Worm (Caenorhabditis elegans): Measurements from ENCODE around the gene rme-1.

The rme-1 gene

DNA sequence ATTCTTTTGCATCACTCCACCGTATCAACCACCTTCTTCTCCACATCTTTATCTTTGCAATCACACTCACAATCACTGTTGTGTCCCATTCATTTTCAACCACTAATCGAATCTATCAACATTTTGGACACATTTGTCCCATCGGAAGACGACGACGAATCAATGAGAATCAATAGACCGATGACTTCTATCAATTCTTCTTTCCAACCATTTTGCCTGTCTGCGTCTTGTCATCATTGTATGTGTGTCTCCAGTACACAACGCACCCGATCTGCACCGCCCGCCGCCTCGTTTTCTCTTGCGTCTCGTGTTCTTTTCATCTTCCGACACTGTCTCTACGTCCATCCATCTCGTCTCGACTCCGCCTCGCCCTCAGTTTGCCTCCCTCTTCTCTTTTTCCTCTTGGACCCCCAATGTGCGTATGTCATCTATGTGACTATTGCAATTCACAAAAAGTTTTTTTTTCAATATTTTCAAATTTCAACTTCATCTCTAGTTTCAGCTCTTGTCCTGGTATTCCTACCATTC, 37.8 kb downstream of the rme-1 start, which contains the start of gene dmd-7 (continued):
- TF ChIP-seq egl-5 (tag; optimal IDR thresholded peaks at IDR 0.05) (peak; percentile 6), pha-4 (tag; optimal IDR thresholded peaks at IDR 0.05) (peak; percentile 96), ztf-4 (tag; optimal IDR thresholded peaks at IDR 0.05) (peak; percentile 53), hmg-11 (tag; optimal IDR thresholded peaks at IDR 0.05) (peak; percentile 67), elt-2 (tag; optimal IDR thresholded peaks at IDR 0.05) (peak; percentile 62), fkh-10 (GFP tag; optimal IDR thresholded peaks at IDR 0.05) (no peak), unc-62 (GFP tag; optimal IDR thresholded peaks at IDR 0.05) (peak; percentile 78), daf-12 (tag; optimal IDR thresholded peaks at IDR 0.05) (no peak), unc-39 (tag; optimal IDR thresholded peaks at IDR 0.05) (no peak), snpc-4 (tag; optimal IDR thresholded peaks at IDR 0.05) (peak; percentile 21), nhr-11 (tag; optimal IDR thresholded peaks at IDR 0.05) (peak; percentile 48), egl-27 (tag; optimal IDR thresholded peaks at IDR 0.05) (peak; percentile 85), tbx-2 (tag; optimal IDR thresholded peaks at IDR 0.05) (peak; percentile 89), R02D3.7 (tag; optimal IDR thresholded peaks at IDR 0.05) (peak; percentile 76), nhr-76 (tag; optimal IDR thresholded peaks at IDR 0.05) (no peak), fos-1 (tag; optimal IDR thresholded peaks at IDR 0.05) (no peak), jun-1 (tag; optimal IDR thresholded peaks at IDR 0.05) (peak; percentile 76), nhr-67 (tag; optimal IDR thresholded peaks at IDR 0.05) (no peak), nhr-43 (tag; optimal IDR thresholded peaks at IDR 0.05; ENCODE audit: poor library complexity, severe bottlenecking) (peak; percentile 98)

DNA sequence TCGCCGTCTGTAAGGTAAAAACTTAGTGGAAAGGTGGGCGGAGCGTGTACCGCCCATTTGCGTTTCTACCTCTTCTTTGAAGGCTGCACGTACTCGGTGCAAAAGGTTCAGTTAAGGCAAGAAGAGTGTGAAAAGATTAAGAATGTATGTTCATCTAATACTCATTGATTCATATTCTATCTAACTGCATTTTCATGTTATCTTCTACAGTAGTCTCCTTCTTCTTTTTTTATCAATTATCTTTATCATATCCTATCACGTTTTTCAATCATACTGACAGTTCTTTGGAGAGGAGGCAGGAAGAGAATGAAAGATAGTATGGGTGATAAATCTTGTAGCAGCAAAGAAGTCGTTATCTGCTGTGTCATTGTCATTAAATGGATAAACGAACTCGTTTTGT, 38.7 kb downstream of the rme-1 start:
- TF ChIP-seq R02D3.7 (tag; optimal IDR thresholded peaks at IDR 0.05) (peak; percentile 34), fkh-10 (GFP tag; optimal IDR thresholded peaks at IDR 0.05) (no peak), nhr-25 (tag; optimal IDR thresholded peaks at IDR 0.05) (peak; percentile 82), elt-3 (tag; optimal IDR thresholded peaks at IDR 0.05) (peak; percentile 45 to 94 (median 89)), hmg-11 (tag; optimal IDR thresholded peaks at IDR 0.05) (no peak), sea-2 (GFP tag; optimal IDR thresholded peaks at IDR 0.05) (no peak), pqm-1 (tag; optimal IDR thresholded peaks at IDR 0.05) (peak; percentile 29), mdl-1 (tag; optimal IDR thresholded peaks at IDR 0.05) (peak; percentile 59), jun-1 (tag; optimal IDR thresholded peaks at IDR 0.05) (peak; percentile 32), nhr-43 (tag; optimal IDR thresholded peaks at IDR 0.05; ENCODE audit: poor library complexity, severe bottlenecking) (peak; percentile 97), daf-12 (tag; optimal IDR thresholded peaks at IDR 0.05) (no peak), nhr-11 (tag; optimal IDR thresholded peaks at IDR 0.05) (no peak), unc-62 (GFP tag; optimal IDR thresholded peaks at IDR 0.05) (peak; percentile 9), nfya-1 (tag; optimal IDR thresholded peaks at IDR 0.05; ENCODE audit: insufficient read depth) (no peak), nhr-23 (tag; optimal IDR thresholded peaks at IDR 0.05) (peak; percentile 93), nhr-77 (tag; optimal IDR thresholded peaks at IDR 0.05) (no peak), ceh-28 (tag; optimal IDR thresholded peaks at IDR 0.05) (peak; percentile 50), nhr-67 (tag; optimal IDR thresholded peaks at IDR 0.05) (no peak), tbx-2 (tag; optimal IDR thresholded peaks at IDR 0.05) (no peak), elt-2 (tag; optimal IDR thresholded peaks at IDR 0.05) (peak; percentile 79)

DNA sequence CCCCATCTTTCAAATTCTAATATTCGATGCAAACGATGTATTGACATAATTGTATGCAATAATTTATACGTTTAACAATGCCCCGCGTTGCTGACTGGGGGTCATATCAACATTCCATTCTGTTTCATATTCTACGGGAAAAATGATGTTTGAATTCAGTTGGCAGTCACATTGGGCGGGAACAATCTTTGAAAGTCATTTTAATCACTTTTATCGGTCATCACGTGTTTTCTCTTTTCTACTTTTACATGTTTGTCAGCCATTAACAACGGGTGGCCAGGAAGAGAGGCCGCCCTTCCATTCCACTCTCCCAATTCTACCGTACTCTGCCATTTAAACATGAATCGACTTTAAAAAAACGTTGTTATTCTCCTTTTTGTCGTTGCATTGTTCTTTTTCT, 40.0 kb downstream of the rme-1 start:
- TF ChIP-seq snpc-4 (tag; optimal IDR thresholded peaks at IDR 0.05): no peak
- TF ChIP-seq pha-4 (tag; optimal IDR thresholded peaks at IDR 0.05): peak; percentile 24
- no peak for TF ChIP-seq unc-39 (tag; optimal IDR thresholded peaks at IDR 0.05)
- no peak for TF ChIP-seq sea-2 (GFP tag; optimal IDR thresholded peaks at IDR 0.05)
- TF ChIP-seq ceh-28 (tag; optimal IDR thresholded peaks at IDR 0.05): no peak
- no peak for TF ChIP-seq eor-1 (tag; optimal IDR thresholded peaks at IDR 0.05)
- no peak for TF ChIP-seq ceh-82 (tag; optimal IDR thresholded peaks at IDR 0.05)
- peak; percentile 12 for TF ChIP-seq nhr-23 (tag; optimal IDR thresholded peaks at IDR 0.05)
- TF ChIP-seq elt-1 (tag; optimal IDR thresholded peaks at IDR 0.05): no peak
- TF ChIP-seq egl-5 (tag; optimal IDR thresholded peaks at IDR 0.05): no peak
- TF ChIP-seq nhr-76 (tag; optimal IDR thresholded peaks at IDR 0.05): no peak
- TF ChIP-seq lsy-12 (tag; optimal IDR thresholded peaks at IDR 0.05): no peak
- no peak for TF ChIP-seq nhr-11 (tag; optimal IDR thresholded peaks at IDR 0.05)
- TF ChIP-seq elt-2 (tag; optimal IDR thresholded peaks at IDR 0.05): peak; percentile 54
- TF ChIP-seq nhr-12 (tag; optimal IDR thresholded peaks at IDR 0.05): no peak
- no peak for TF ChIP-seq lin-15B (tag; optimal IDR thresholded peaks at IDR 0.05)
- TF ChIP-seq daf-12 (tag; optimal IDR thresholded peaks at IDR 0.05): no peak
- no peak for TF ChIP-seq egl-27 (tag; optimal IDR thresholded peaks at IDR 0.05)
- TF ChIP-seq fkh-10 (GFP tag; optimal IDR thresholded peaks at IDR 0.05): no peak
- TF ChIP-seq nhr-43 (tag; optimal IDR thresholded peaks at IDR 0.05; ENCODE audit: poor library complexity, severe bottlenecking): peak; percentile 50
- no peak for TF ChIP-seq ceh-16 (tag; optimal IDR thresholded peaks at IDR 0.05)
- TF ChIP-seq ceh-9 (tag; optimal IDR thresholded peaks at IDR 0.05): no peak
- no peak for TF ChIP-seq ztf-11 (tag; optimal IDR thresholded peaks at IDR 0.05)
- TF ChIP-seq nfya-1 (tag; optimal IDR thresholded peaks at IDR 0.05; ENCODE audit: insufficient read depth): peak; percentile 15
- no peak for TF ChIP-seq ama-1 (optimal IDR thresholded peaks at IDR 0.05)
- peak; percentile 32 for TF ChIP-seq pqm-1 (tag; optimal IDR thresholded peaks at IDR 0.05)
- no peak for TF ChIP-seq elt-3 (tag; optimal IDR thresholded peaks at IDR 0.05)
- no peak for TF ChIP-seq tbx-2 (tag; optimal IDR thresholded peaks at IDR 0.05)
- no peak for TF ChIP-seq aly-2 (tag; optimal IDR thresholded peaks at IDR 0.05)
- peak; percentile 2 for TF ChIP-seq jun-1 (tag; optimal IDR thresholded peaks at IDR 0.05)
- no peak for TF ChIP-seq zag-1 (tag; optimal IDR thresholded peaks at IDR 0.05)
- no peak for TF ChIP-seq R02D3.7 (tag; optimal IDR thresholded peaks at IDR 0.05)
- no peak for TF ChIP-seq unc-62 (GFP tag; optimal IDR thresholded peaks at IDR 0.05)
- TF ChIP-seq nhr-25 (tag; optimal IDR thresholded peaks at IDR 0.05): no peak
- TF ChIP-seq mml-1 (tag; optimal IDR thresholded peaks at IDR 0.05): no peak
- no peak for TF ChIP-seq fkh-2 (tag; optimal IDR thresholded peaks at IDR 0.05)
- TF ChIP-seq ztf-4 (tag; optimal IDR thresholded peaks at IDR 0.05): no peak
- no peak for TF ChIP-seq nhr-28 (tag; optimal IDR thresholded peaks at IDR 0.05)
